Fruit fly (Drosophila melanogaster): ENCODE data around the gene CG5895.

The CG5895 gene

DNA sequence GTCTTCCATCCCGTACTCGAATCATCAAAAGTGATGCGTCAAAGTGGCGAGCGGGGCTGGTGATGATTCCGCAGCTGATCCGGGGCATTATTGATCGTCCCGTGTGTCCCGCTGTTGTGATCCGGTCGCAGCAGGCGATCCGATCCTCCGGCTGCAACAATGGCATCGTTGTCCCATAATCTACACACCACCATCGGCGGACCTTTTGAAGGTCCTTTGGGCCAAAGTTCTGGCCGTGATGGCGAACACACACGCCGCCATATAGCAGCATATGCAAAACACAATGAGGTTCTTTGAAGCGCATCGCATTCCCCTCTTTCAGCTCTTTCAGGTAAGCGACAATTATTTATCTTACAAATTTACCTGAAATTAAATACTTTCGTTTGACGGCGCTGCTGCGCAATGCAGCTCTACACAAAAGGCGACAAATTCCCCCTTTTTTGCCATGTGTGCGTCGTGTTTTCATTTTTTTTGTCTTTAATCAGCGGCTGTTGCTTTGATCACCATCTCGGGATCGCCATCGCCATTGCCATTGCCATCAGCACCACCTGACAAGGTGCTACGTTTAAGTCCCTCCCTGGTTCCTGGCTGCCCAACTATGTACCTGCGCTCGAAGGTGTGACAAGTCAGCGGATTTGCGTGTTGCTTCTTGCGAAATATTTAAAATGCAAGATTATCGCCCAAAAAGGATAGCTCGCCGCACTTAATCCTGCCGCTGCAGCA is 17.6 kb upstream of the CG5895 start:
- TF ChIP-seq achi (GFP tag; optimal IDR thresholded peaks at IDR 0.05) (no peak), CG6808 (GFP tag; optimal IDR thresholded peaks at IDR 0.05) (no peak), CG16779 (tag; optimal IDR thresholded peaks at IDR 0.05) (no peak), CG11294 (GFP tag; IDR thresholded peaks at IDR 0.05) (no peak), CG15336 (GFP tag; IDR thresholded peaks at IDR 0.05) (no peak), CG7368 (GFP tag; optimal IDR thresholded peaks at IDR 0.05) (no peak), Hr38 (GFP tag; optimal IDR thresholded peaks at IDR 0.05) (no peak), cyc (GFP tag; optimal IDR thresholded peaks at IDR 0.05) (no peak), CG8632 (GFP tag; optimal IDR thresholded peaks at IDR 0.05) (no peak), CG4318 (GFP tag; optimal IDR thresholded peaks at IDR 0.05) (no peak), CG9139 (GFP tag; optimal IDR thresholded peaks at IDR 0.05) (no peak), CG8319 (GFP tag; optimal IDR thresholded peaks at IDR 0.05) (no peak), CG1621 (tag; optimal IDR thresholded peaks at IDR 0.05) (no peak), CG8119 (GFP tag; IDR thresholded peaks at IDR 0.05) (no peak), Gug (GFP tag; IDR thresholded peaks at IDR 0.05) (no peak)

DNA sequence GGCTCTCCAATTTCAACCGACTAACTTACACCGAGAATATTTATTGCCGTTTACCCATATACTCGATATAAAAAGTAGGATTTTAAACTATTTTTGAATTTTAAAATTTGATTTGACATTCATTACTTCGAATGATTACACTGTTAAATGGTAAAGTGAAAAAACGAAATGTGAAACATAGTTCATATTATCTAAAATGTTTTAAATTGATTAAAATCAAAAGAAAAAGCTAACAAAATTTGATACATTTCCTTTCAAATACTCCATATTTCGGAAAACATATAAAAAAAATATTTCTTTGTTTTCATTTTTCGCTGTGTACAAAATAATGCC is 17.1 kb upstream of the CG5895 start:
- TF ChIP-seq CG3919 (GFP tag; optimal IDR thresholded peaks at IDR 0.05) (peak; percentile 5), CG15336 (GFP tag; IDR thresholded peaks at IDR 0.05) (0 out of 2 replicates have a peak, but pooled peaks have one; percentile 14), Sox102F (GFP tag; optimal IDR thresholded peaks at IDR 0.05) (no peak), svp (GFP tag) (peak; percentile 70), Hr39 (GFP tag; optimal IDR thresholded peaks at IDR 0.05) (no peak), topi (GFP tag; optimal IDR thresholded peaks at IDR 0.05) (peak; percentile 41), CG32006 (GFP tag; optimal IDR thresholded peaks at IDR 0.05) (peak; percentile 14), Met (GFP tag; optimal IDR thresholded peaks at IDR 0.05) (peak; percentile 6), esn (GFP tag; optimal IDR thresholded peaks at IDR 0.05) (peak; percentile 36), Eip78C (GFP tag) (peak; percentile 49), Eip93F (GFP tag; optimal IDR thresholded peaks at IDR 0.05) (no peak)

DNA sequence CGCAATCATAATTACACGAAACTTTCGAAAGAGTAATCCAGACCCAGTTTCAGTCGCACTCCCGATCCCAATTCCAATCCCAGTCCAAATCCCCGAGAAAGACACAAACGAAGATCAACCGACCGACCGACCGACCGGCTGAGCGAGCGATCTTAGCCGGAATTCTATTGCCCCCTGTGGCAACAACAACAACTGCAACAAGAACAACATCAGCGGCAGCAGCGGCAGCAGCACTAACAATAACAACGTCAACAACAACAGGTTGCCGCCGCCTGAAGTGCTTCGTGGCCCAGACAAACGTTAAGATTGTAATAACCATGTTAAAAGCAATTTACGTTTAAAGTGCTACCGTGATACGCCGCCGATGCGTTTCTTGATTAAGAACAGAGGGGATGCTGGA is 16.6 kb upstream of the CG5895 start:
- TF ChIP-seq CG3032 (tag; optimal IDR thresholded peaks at IDR 0.05) (no peak), Smox (GFP tag; optimal IDR thresholded peaks at IDR 0.05) (no peak), Sox15 (GFP tag; optimal IDR thresholded peaks at IDR 0.05) (no peak), achi (GFP tag; optimal IDR thresholded peaks at IDR 0.05) (no peak), CG15336 (GFP tag; IDR thresholded peaks at IDR 0.05) (no peak), CG6276 (GFP tag; optimal IDR thresholded peaks at IDR 0.05) (no peak), CG8319 (GFP tag; optimal IDR thresholded peaks at IDR 0.05) (no peak), Gug (GFP tag; IDR thresholded peaks at IDR 0.05) (no peak), Met (GFP tag; optimal IDR thresholded peaks at IDR 0.05) (no peak), CG8632 (GFP tag; optimal IDR thresholded peaks at IDR 0.05) (no peak), net (GFP tag; optimal IDR thresholded peaks at IDR 0.05) (no peak), CG7368 (GFP tag; optimal IDR thresholded peaks at IDR 0.05) (no peak), Hr39 (GFP tag; optimal IDR thresholded peaks at IDR 0.05) (no peak), salr (GFP tag; optimal IDR thresholded peaks at IDR 0.05) (no peak), CG31627 (GFP tag; optimal IDR thresholded peaks at IDR 0.05) (no peak), Ets21C (GFP tag; optimal IDR thresholded peaks at IDR 0.05) (no peak), cyc (GFP tag; optimal IDR thresholded peaks at IDR 0.05) (no peak), fd85E (GFP tag; optimal IDR thresholded peaks at IDR 0.05) (no peak), CG10631 (GFP tag; optimal IDR thresholded peaks at IDR 0.05) (no peak)
